Fruit fly (Drosophila melanogaster): ENCODE data around the gene Edg78E.

Gene Edg78E

dm6 chr3L:21292700-21293099 lies 4.9 kb downstream of the Edg78E start, which contains the start of gene Cpr78Ca:
Cpr78Ca (minus strand) TSS chr3L:21292800.
- no peak for TF ChIP-seq fd96Ca (GFP tag; IDR thresholded peaks at IDR 0.05)

- TF ChIP-seq CG4496 (GFP tag; IDR thresholded peaks at IDR 0.05) (no peak), Snoo (tag; optimal IDR thresholded peaks at IDR 0.05) (no peak)
Measured at dm6 chr3L:21291055-21291454, 6.5 kb downstream of the Edg78E start.

dm6 chr3L:21290336-21290735 lies 7.3 kb downstream of the Edg78E start:
- TF ChIP-seq EcR (GFP tag; optimal IDR thresholded peaks at IDR 0.05) (peak; percentile 77), CG15710 (tag; optimal IDR thresholded peaks at IDR 0.05) (no peak)

dm6 chr3L:21285639-21286338 lies 11.8 kb downstream of the Edg78E start, which contains the start of the genes CG12974 and pzg:
CG12974 (minus strand) TSS chr3L:21285962.
pzg (plus strand) TSS chr3L:21286099.
- TF ChIP-seq CG4496 (GFP tag; IDR thresholded peaks at IDR 0.05) (peak; percentile 81; the same call in 2 of the 3 replicates), Pif1B (GFP tag; optimal IDR thresholded peaks at IDR 0.05) (no peak), CG34367 (tag; optimal IDR thresholded peaks at IDR 0.05) (peak; percentile 55), CG8159 (tag; optimal IDR thresholded peaks at IDR 0.05) (peak; percentile 57), EcR (GFP tag; optimal IDR thresholded peaks at IDR 0.05) (peak; percentile 61), Snoo (tag; optimal IDR thresholded peaks at IDR 0.05) (peak; percentile 61), fd96Ca (GFP tag; IDR thresholded peaks at IDR 0.05) (peak; percentile 78; the same call in 2 of the 3 replicates), CG17806 (tag; optimal IDR thresholded peaks at IDR 0.05) (no peak), CG13204 (GFP tag; optimal IDR thresholded peaks at IDR 0.05) (no peak), Pif1A (GFP tag; optimal IDR thresholded peaks at IDR 0.05) (no peak), Ets98B (GFP tag; IDR thresholded peaks at IDR 0.05) (peak; percentile 29; the same call in 1 of the 2 replicates), CG8301 (tag; optimal IDR thresholded peaks at IDR 0.05) (no peak), rn (GFP tag; IDR thresholded peaks at IDR 0.05) (0 out of 2 replicates have a peak, but pooled peaks have one; percentile 9), CG12605 (GFP tag; IDR thresholded peaks at IDR 0.05) (no peak), CG32121 (GFP tag; IDR thresholded peaks at IDR 0.05) (peak; percentile 34; the same call in 1 of the 2 replicates), D1 (tag; optimal IDR thresholded peaks at IDR 0.05) (no peak), CG15710 (tag; optimal IDR thresholded peaks at IDR 0.05) (peak; percentile 56), CG9948 (tag; optimal IDR thresholded peaks at IDR 0.05) (peak; percentile 38), CG14655 (GFP tag; optimal IDR thresholded peaks at IDR 0.05) (no peak), CG10348 (GFP tag; IDR thresholded peaks at IDR 0.05) (no peak), gl (tag; optimal IDR thresholded peaks at IDR 0.05) (peak; percentile 40)

- no peak for TF ChIP-seq CG8159 (tag; optimal IDR thresholded peaks at IDR 0.05)
- TF ChIP-seq Snoo (tag; optimal IDR thresholded peaks at IDR 0.05): no peak
- no peak for TF ChIP-seq Pif1B (GFP tag; optimal IDR thresholded peaks at IDR 0.05)
- TF ChIP-seq Ets98B (GFP tag; IDR thresholded peaks at IDR 0.05): no peak
- no peak for TF ChIP-seq rn (GFP tag; IDR thresholded peaks at IDR 0.05)
- no peak for TF ChIP-seq CG8301 (tag; optimal IDR thresholded peaks at IDR 0.05)
- TF ChIP-seq CG34367 (tag; optimal IDR thresholded peaks at IDR 0.05): no peak
Measured at dm6 chr3L:21284720-21285638, 12.6 kb downstream of the Edg78E start.

- TF ChIP-seq rn (GFP tag; IDR thresholded peaks at IDR 0.05) (no peak), fd96Ca (GFP tag; IDR thresholded peaks at IDR 0.05) (no peak), CG12605 (GFP tag; IDR thresholded peaks at IDR 0.05) (no peak), CG34367 (tag; optimal IDR thresholded peaks at IDR 0.05) (no peak), gl (tag; optimal IDR thresholded peaks at IDR 0.05) (no peak), EcR (GFP tag; optimal IDR thresholded peaks at IDR 0.05) (no peak), CG17806 (tag; optimal IDR thresholded peaks at IDR 0.05) (no peak)
Measured at dm6 chr3L:21283795-21284194, 13.8 kb downstream of the Edg78E start.

- TF ChIP-seq gl (tag; optimal IDR thresholded peaks at IDR 0.05): no peak
Measured at dm6 chr3L:21282741-21283140, 14.9 kb downstream of the Edg78E start.
